Fruit fly (Drosophila melanogaster) whole organism, embryonic: ENCODE measurements around the gene gfzf.

ENCODE experiments used
- ATbp ChIP-seq: fragments of 200-800 bp; sonication (Bioruptor generic); optimal IDR thresholded peaks from 2 replicates; lab custom pipeline; 2017; ENCODE audit warnings: missing biosample characterization, mild to moderate bottlenecking, missing genetic modification characterization, missing genetic modification reagents
- Bgb ChIP-seq: fragments of 200-800 bp; sonication (Bioruptor generic); IDR thresholded peaks from 2 replicates; pipeline ENCODE4 v1.3.6; 2022; ENCODE audit warnings: missing biosample characterization, missing genetic modification characterization; ENCODE audit not compliant: partially characterized antibody
- Bteb2 ChIP-seq: fragments of 200-800 bp; sonication (Bioruptor generic); optimal IDR thresholded peaks from 2 replicates; lab custom pipeline; 2016; ENCODE audit warnings: missing biosample characterization, missing genetic modification characterization
- CG10274 ChIP-seq: fragments of 200-800 bp; sonication (Bioruptor generic); optimal IDR thresholded peaks from 3 replicates; lab custom pipeline; 2017; ENCODE audit warnings: missing biosample characterization, mild to moderate bottlenecking, missing genetic modification characterization
- CG10431 ChIP-seq: fragments of 200-800 bp; sonication (Bioruptor generic); optimal IDR thresholded peaks from 3 replicates; lab custom pipeline; 2018; ENCODE audit warnings: missing biosample characterization, mild to moderate bottlenecking, missing genetic modification characterization
- CG10654 ChIP-seq: fragments of 200-800 bp; sonication (Bioruptor generic); optimal IDR thresholded peaks from 2 replicates; lab custom pipeline; 2016; ENCODE audit warnings: missing biosample characterization, missing genetic modification characterization
- CG10959 ChIP-seq: fragments of 200-800 bp; sonication (Bioruptor generic); IDR thresholded peaks from 2 replicates; pipeline ENCODE4 v1.3.6; 2022; ENCODE audit warnings: missing biosample characterization, missing genetic modification characterization
- CG13123 ChIP-seq: fragments of 200-800 bp; sonication (Bioruptor generic); optimal IDR thresholded peaks from 2 replicates; lab custom pipeline; 2016; ENCODE audit warnings: missing biosample characterization, missing genetic modification characterization
- CG15073 ChIP-seq: fragments of 200-800 bp; sonication (Bioruptor generic); optimal IDR thresholded peaks from 2 replicates; lab custom pipeline; 2016; ENCODE audit warnings: missing biosample characterization, missing genetic modification characterization
- CG1647 ChIP-seq: fragments of 200-800 bp; sonication (Bioruptor generic); optimal IDR thresholded peaks from 3 replicates; lab custom pipeline; 2016; ENCODE audit warnings: missing biosample characterization, missing genetic modification characterization
- CG16779 ChIP-seq: fragments of 200-800 bp; sonication (Bioruptor generic); IDR thresholded peaks from 2 replicates; pipeline ENCODE4 v1.3.6; 2022; ENCODE audit warnings: missing biosample characterization, missing genetic modification characterization
- CG17361 ChIP-seq: fragments of 200-800 bp; sonication (Bioruptor generic); IDR thresholded peaks from 3 replicates; pipeline ENCODE4 v1.3.6; 2022; ENCODE audit warnings: missing biosample characterization, missing genetic modification characterization
- CG17568 ChIP-seq: fragments of 200-800 bp; sonication (Bioruptor generic); optimal IDR thresholded peaks from 2 replicates; lab custom pipeline; 2018; ENCODE audit warnings: missing biosample characterization, mild to moderate bottlenecking, missing genetic modification characterization, moderate library complexity
- CG17912 ChIP-seq: fragments of 200-800 bp; sonication (Bioruptor generic); optimal IDR thresholded peaks from 2 replicates; lab custom pipeline; 2018; ENCODE audit warnings: missing biosample characterization, mild to moderate bottlenecking, missing genetic modification characterization
- CG1792 ChIP-seq: fragments of 200-800 bp; sonication (Bioruptor generic); optimal IDR thresholded peaks from 2 replicates; lab custom pipeline; 2016; ENCODE audit warnings: missing biosample characterization, missing genetic modification characterization
- CG2678 ChIP-seq: fragments of 200-800 bp; sonication (Bioruptor generic); optimal IDR thresholded peaks from 3 replicates; lab custom pipeline; 2019; ENCODE audit warnings: missing biosample characterization, mild to moderate bottlenecking, missing genetic modification characterization, moderate library complexity
- CG30403 ChIP-seq: fragments of 200-800 bp; sonication (Bioruptor generic); optimal IDR thresholded peaks from 3 replicates; lab custom pipeline; 2016; ENCODE audit warnings: missing biosample characterization, missing genetic modification characterization
- CG33213 ChIP-seq: fragments of 200-800 bp; sonication (Bioruptor generic); optimal IDR thresholded peaks from 3 replicates; lab custom pipeline; 2016; ENCODE audit warnings: missing biosample characterization, missing genetic modification characterization
- CG34376 ChIP-seq: fragments of 200-800 bp; sonication (Bioruptor generic); optimal IDR thresholded peaks from 2 replicates; lab custom pipeline; 2018; ENCODE audit warnings: missing biosample characterization, mild to moderate bottlenecking, missing genetic modification characterization
- CG43689 ChIP-seq: fragments of 200-800 bp; sonication (Bioruptor generic); IDR thresholded peaks from 2 replicates; pipeline ENCODE4 v1.3.6; 2022; ENCODE audit warnings: missing biosample characterization, missing genetic modification characterization
- CG4617 ChIP-seq: fragments of 200-800 bp; sonication (Bioruptor generic); optimal IDR thresholded peaks from 3 replicates; lab custom pipeline; 2016; ENCODE audit warnings: missing biosample characterization, missing genetic modification characterization, borderline replicate concordance
- CG5245 ChIP-seq: fragments of 200-800 bp; sonication (Bioruptor generic); optimal IDR thresholded peaks from 3 replicates; lab custom pipeline; 2016; ENCODE audit warnings: missing biosample characterization, missing genetic modification characterization
- CG6791 ChIP-seq: fragments of 200-800 bp; sonication (Bioruptor generic); IDR thresholded peaks from 3 replicates; pipeline ENCODE4 v1.3.6; 2022; ENCODE audit warnings: missing biosample characterization, missing genetic modification characterization; ENCODE audit not compliant: partially characterized antibody
- CG7963 ChIP-seq: fragments of 200-800 bp; sonication (Bioruptor generic); IDR thresholded peaks from 3 replicates; pipeline ENCODE4 v1.3.6; 2022; ENCODE audit warnings: missing biosample characterization, missing genetic modification characterization; ENCODE audit not compliant: partially characterized antibody
- CG7987 ChIP-seq: fragments of 200-800 bp; sonication (Bioruptor generic); optimal IDR thresholded peaks from 2 replicates; lab custom pipeline; 2018; ENCODE audit warnings: missing biosample characterization, mild to moderate bottlenecking, missing genetic modification characterization, moderate library complexity
- CG8944 ChIP-seq: fragments of 200-800 bp; sonication (Bioruptor generic); optimal IDR thresholded peaks from 3 replicates; lab custom pipeline; 2016; ENCODE audit warnings: missing biosample characterization, missing genetic modification characterization
- CG9932 ChIP-seq: fragments of 200-800 bp; sonication (Bioruptor generic); IDR thresholded peaks from 2 replicates; pipeline ENCODE4 v1.3.6; 2022; ENCODE audit warnings: missing biosample characterization, missing genetic modification characterization
- Chrac-16 ChIP-seq: fragments of 200-800 bp; sonication (Bioruptor generic); optimal IDR thresholded peaks from 3 replicates; lab custom pipeline; 2016; ENCODE audit warnings: missing biosample characterization, missing genetic modification characterization
- E2f2 ChIP-seq: fragments of 200-800 bp; sonication (Bioruptor generic); IDR thresholded peaks from 2 replicates; pipeline ENCODE4 v1.3.6; 2022; ENCODE audit warnings: missing biosample characterization, missing genetic modification characterization
- ERR ChIP-seq: fragments of 200-800 bp; sonication (Bioruptor generic); optimal IDR thresholded peaks from 2 replicates; lab custom pipeline; 2016; ENCODE audit warnings: missing biosample characterization, missing genetic modification characterization
- Fer1 ChIP-seq: fragments of 200-800 bp; sonication (Bioruptor generic); optimal IDR thresholded peaks from 2 replicates; lab custom pipeline; 2017; ENCODE audit warnings: missing biosample characterization, mild to moderate bottlenecking, missing genetic modification characterization
- Hand ChIP-seq: fragments of 200-800 bp; sonication (Bioruptor generic); optimal IDR thresholded peaks from 2 replicates; lab custom pipeline; 2017; ENCODE audit warnings: mild to moderate bottlenecking, missing biosample characterization, missing genetic modification reagents, missing genetic modification characterization
- Hr51 ChIP-seq, 2 experiments: fragments of 200-800 bp; sonication (Bioruptor generic); optimal IDR thresholded peaks; 2 replicates in 1 of 2; 3 replicates in 1 of 2; lab custom pipeline; 2016 to 2018; ENCODE audit warnings: missing biosample characterization in 2 of 2, missing genetic modification characterization in 2 of 2, mild to moderate bottlenecking in 1 of 2, moderate library complexity in 1 of 2
- Jarid2 ChIP-seq: fragments of 200-800 bp; sonication (Bioruptor generic); optimal IDR thresholded peaks from 3 replicates; lab custom pipeline; 2017; ENCODE audit warnings: mild to moderate bottlenecking, missing biosample characterization, missing genetic modification reagents, missing genetic modification characterization
- NC2β ChIP-seq: fragments of 200-800 bp; sonication (Bioruptor generic); optimal IDR thresholded peaks from 2 replicates; lab custom pipeline; 2016; ENCODE audit warnings: missing biosample characterization, missing genetic modification characterization
- Neu2 ChIP-seq: fragments of 200-800 bp; sonication (Bioruptor generic); optimal IDR thresholded peaks from 3 replicates; lab custom pipeline; 2016; ENCODE audit warnings: missing biosample characterization, missing genetic modification characterization, borderline replicate concordance
- Rfx ChIP-seq: fragments of 200-800 bp; sonication (Bioruptor generic); IDR thresholded peaks from 2 replicates; pipeline ENCODE4 v1.3.6; 2022; ENCODE audit warnings: missing biosample characterization, missing genetic modification characterization
- Sox100B ChIP-seq: fragments of 200-800 bp; sonication (Bioruptor generic); optimal IDR thresholded peaks from 3 replicates; lab custom pipeline; 2018; ENCODE audit warnings: missing biosample characterization, mild to moderate bottlenecking, missing genetic modification characterization
- ap ChIP-seq: fragments of 200-800 bp; sonication (Bioruptor generic); IDR thresholded peaks from 2 replicates; pipeline ENCODE4 v1.3.6; 2022; ENCODE audit warnings: missing biosample characterization, missing genetic modification characterization
- bowl ChIP-seq: fragments of 200-800 bp; sonication (Bioruptor generic); IDR thresholded peaks from 2 replicates; pipeline ENCODE4 v1.3.6; 2022; ENCODE audit warnings: missing biosample characterization, missing genetic modification characterization
- chm ChIP-seq: fragments of 200-800 bp; sonication (Bioruptor generic); IDR thresholded peaks from 2 replicates; pipeline ENCODE4 v1.3.6; 2022; ENCODE audit warnings: missing biosample characterization, missing genetic modification characterization
- dan ChIP-seq: fragments of 200-800 bp; sonication (Bioruptor generic); IDR thresholded peaks from 2 replicates; pipeline ENCODE4 v1.3.6; 2022; ENCODE audit warnings: missing biosample characterization, missing genetic modification characterization
- eyg ChIP-seq: fragments of 200-800 bp; sonication (Bioruptor generic); optimal IDR thresholded peaks from 3 replicates; lab custom pipeline; 2016; ENCODE audit warnings: missing biosample characterization, missing genetic modification characterization
- fru ChIP-seq: fragments of >200 bp; optimal IDR thresholded peaks from 2 replicates; lab custom pipeline; 2017
- hth ChIP-seq: fragments of >200 bp; optimal IDR thresholded peaks from 2 replicates; lab custom pipeline; 2017; ENCODE audit warnings: inconsistent platforms
- jumu ChIP-seq: fragments of 200-800 bp; sonication (Bioruptor generic); optimal IDR thresholded peaks from 3 replicates; lab custom pipeline; 2016; ENCODE audit warnings: missing biosample characterization, missing genetic modification characterization
- lbe ChIP-seq: fragments of 200-800 bp; sonication (Bioruptor generic); optimal IDR thresholded peaks from 2 replicates; lab custom pipeline; 2016; ENCODE audit warnings: missing biosample characterization, mild to moderate bottlenecking, missing genetic modification characterization
- lola ChIP-seq, 3 experiments: fragments of >200 bp in 2 of 3; fragments of 200-800 bp in 1 of 3; sonication (Bioruptor generic) in 1 of 3; optimal IDR thresholded peaks; 2 replicates each; lab custom pipeline; 2017 to 2019; ENCODE audit warnings: missing biosample characterization in 3 of 3, missing genetic modification characterization in 3 of 3, mild to moderate bottlenecking in 1 of 3, moderate library complexity in 1 of 3
- odd ChIP-seq: fragments of 200-800 bp; sonication (Bioruptor generic); optimal IDR thresholded peaks from 2 replicates; lab custom pipeline; 2017; ENCODE audit warnings: missing biosample characterization, mild to moderate bottlenecking, missing genetic modification characterization
- pfk ChIP-seq: fragments of 200-800 bp; sonication (Bioruptor generic); optimal IDR thresholded peaks from 2 replicates; lab custom pipeline; 2018; ENCODE audit warnings: missing biosample characterization, mild to moderate bottlenecking, missing genetic modification characterization, moderate library complexity
- so ChIP-seq: fragments of 200-800 bp; sonication (Bioruptor generic); IDR thresholded peaks from 3 replicates; pipeline ENCODE4 v1.3.6; 2022; ENCODE audit warnings: missing biosample characterization, missing genetic modification characterization
- trh ChIP-seq: fragments of 200-800 bp; sonication (Bioruptor generic); optimal IDR thresholded peaks from 2 replicates; lab custom pipeline; 2016; ENCODE audit warnings: missing biosample characterization, missing genetic modification characterization

gfzf gene

DNA sequence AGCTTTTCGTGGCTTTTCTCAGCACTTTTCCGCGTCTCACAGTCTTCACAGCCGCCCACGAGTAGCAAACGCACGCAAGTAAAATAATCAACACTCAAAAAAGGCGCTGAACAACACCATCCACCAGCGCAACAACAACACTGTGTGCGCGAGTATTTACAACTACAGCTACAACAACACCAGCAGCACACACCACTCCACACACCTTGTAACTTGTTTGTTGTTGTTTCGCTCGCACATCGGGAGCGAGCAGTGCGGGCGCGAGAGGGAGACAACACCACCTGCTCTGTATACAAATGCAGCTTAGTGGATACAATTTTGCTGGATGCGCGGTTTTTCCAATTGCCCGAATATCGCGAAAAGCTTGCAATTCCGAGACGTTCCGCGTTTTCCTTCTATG is 27.1 kb downstream of the gfzf start (continued):
- TF ChIP-seq CG8944 (GFP tag; lab: Kevin White, UChicago) (no peak), CG30403 (no peak), CG10274 (GFP tag; lab: Kevin White, UChicago) (no peak), CG16779 (GFP tag; lab: Robert Waterston, UW) (no peak), Rfx (GFP tag; lab: Robert Waterston, UW) (no peak), chm (GFP tag; lab: Robert Waterston, UW) (peak; percentile 55), Bteb2 (GFP tag; lab: Kevin White, UChicago) (no peak), CG13123 (GFP tag; lab: Kevin White, UChicago) (no peak), Hr51 (GFP tag; optimal IDR thresholded peaks at IDR 0.05; lab: Kevin White, UChicago) (no peak), CG1647 (GFP tag; lab: Kevin White, UChicago) (no peak), CG33213 (no peak), CG17361 (GFP tag; lab: Robert Waterston, UW) (no peak), Sox100B (no peak), CG15073 (GFP tag; lab: Kevin White, UChicago) (no peak), Hand (GFP tag; lab: Kevin White, UChicago) (no peak), CG1792 (GFP tag; lab: Kevin White, UChicago) (no peak), CG9932 (GFP tag; lab: Robert Waterston, UW) (no peak), lbe (GFP tag; lab: Kevin White, UChicago) (no peak), ERR (GFP tag; lab: Kevin White, UChicago) (no peak), dan (no peak), CG2678 (tag; lab: Kevin White, UChicago) (no peak), jumu (GFP tag; lab: Kevin White, UChicago) (no peak), CG43689 (GFP tag; lab: Robert Waterston, UW) (no peak), CG7987 (GFP tag; lab: Kevin White, UChicago) (no peak), CG5245 (no peak), so (GFP tag; lab: Robert Waterston, UW) (0 out of 3 replicates have a peak, but pooled peaks have one; percentile 3), CG10959 (GFP tag; lab: Robert Waterston, UW) (no peak), NC2β (GFP tag; lab: Kevin White, UChicago) (no peak), odd (GFP tag; lab: Kevin White, UChicago) (no peak), trh (GFP tag; lab: Kevin White, UChicago) (no peak), CG10431 (no peak), fru (lab: Kevin White, UChicago) (no peak), CG17912 (no peak), ATbp (no peak), pfk (GFP tag; lab: Kevin White, UChicago) (no peak), Bgb (GFP tag; lab: Robert Waterston, UW) (peak; percentile 8; the same call in 1 of the 2 replicates), CG6791 (no peak), CG7963 (no peak), hth (lab: Kevin White, UChicago) (no peak), CG4617 (GFP tag; lab: Kevin White, UChicago) (peak; percentile 96), Jarid2 (GFP tag; lab: Kevin White, UChicago) (no peak), Fer1 (GFP tag; lab: Kevin White, UChicago) (no peak), eyg (GFP tag; lab: Kevin White, UChicago) (no peak), Neu2 (GFP tag; lab: Kevin White, UChicago) (no peak), Chrac-16 (GFP tag; lab: Kevin White, UChicago) (no peak), bowl (GFP tag; lab: Robert Waterston, UW) (no peak), CG17568 (GFP tag; lab: Kevin White, UChicago) (no peak), ap (GFP tag; lab: Robert Waterston, UW) (no peak), CG34376 (GFP tag; lab: Kevin White, UChicago) (no peak), E2f2 (GFP tag; lab: Robert Waterston, UW) (no peak; the same call in 1 of the 2 replicates), lola (GFP tag; optimal IDR thresholded peaks at IDR 0.05; lab: Kevin White, UChicago) (no peak), CG10654 (GFP tag; lab: Kevin White, UChicago) (no peak)
